Fruit fly (Drosophila melanogaster) whole organism, prepupa: ENCODE data around the gene CG16812.

Experiments used
- CG3919 ChIP-seq: fragments of 200-800 bp; sonication (Bioruptor generic); optimal IDR thresholded peaks from 3 replicates; lab custom pipeline; 2016; ENCODE audit warnings: missing biosample characterization, missing genetic modification characterization
- CG6792 ChIP-seq: fragments of 200-800 bp; sonication (Bioruptor generic); optimal IDR thresholded peaks from 3 replicates; lab custom pipeline; 2016; ENCODE audit warnings: missing biosample characterization, missing genetic modification characterization

CG16812 gene

dm6 chr2L:13272541-13272940 is 50.2 kb downstream of the CG16812 start:
- no peak for TF ChIP-seq CG6792 (GFP tag; lab: Kevin White, UChicago)
- peak; percentile 79 for TF ChIP-seq CG3919
- TF ChIP-seq, all 60 proteins: peak for 1
